Fruit fly (Drosophila melanogaster) whole organism, wandering third instar larva: ENCODE results near the gene CG11247.

Experiments
- CrebA ChIP-seq: fragments of 200-800 bp; sonication (Bioruptor generic); optimal IDR thresholded peaks from 2 replicates; lab custom pipeline; 2016; ENCODE audit warnings: missing biosample characterization, mild to moderate bottlenecking, missing genetic modification characterization, borderline replicate concordance
- Dfd ChIP-seq: fragments of >200 bp; optimal IDR thresholded peaks from 2 replicates; lab custom pipeline; 2017; ENCODE audit warnings: missing biosample characterization, missing genetic modification characterization
- GATAd ChIP-seq: sonication (Bioruptor generic); optimal IDR thresholded peaks from 2 replicates; lab custom pipeline; 2016; ENCODE audit warnings: missing biosample characterization, missing genetic modification characterization
- Hnf4 ChIP-seq: fragments of 200-800 bp; sonication (Bioruptor generic); optimal IDR thresholded peaks from 2 replicates; lab custom pipeline; 2016; ENCODE audit warnings: missing biosample characterization, mild to moderate bottlenecking, missing genetic modification characterization
- Jra ChIP-seq: sonication (Bioruptor generic); optimal IDR thresholded peaks from 2 replicates; lab custom pipeline; 2016; ENCODE audit warnings: missing biosample characterization, missing genetic modification characterization
- Myc ChIP-seq: fragments of >200 bp; optimal IDR thresholded peaks from 2 replicates; lab custom pipeline; 2017
- N ChIP-seq: fragments of >200 bp; optimal IDR thresholded peaks from 2 replicates; lab custom pipeline; 2018; ENCODE audit warnings: missing biosample characterization, missing external identifiers, missing genetic modification characterization
- Rel ChIP-seq, 2 experiments: fragments of 200-800 bp; sonication (Bioruptor generic) in 1 of 2; optimal IDR thresholded peaks; 2 replicates in 1 of 2; 3 replicates in 1 of 2; lab custom pipeline; 2016 to 2019; ENCODE audit warnings: mild to moderate bottlenecking in 2 of 2, missing biosample characterization in 2 of 2, missing genetic modification characterization in 2 of 2, moderate library complexity in 1 of 2
- Sp1 ChIP-seq: fragments of 200-800 bp; sonication (Bioruptor generic); optimal IDR thresholded peaks from 3 replicates; lab custom pipeline; 2019; ENCODE audit warnings: missing biosample characterization, mild to moderate bottlenecking, missing genetic modification characterization, moderate library complexity
- psq ChIP-seq: fragments of 200-800 bp; sonication (Bioruptor generic); optimal IDR thresholded peaks from 3 replicates; lab custom pipeline; 2017; ENCODE audit warnings: missing biosample characterization, mild to moderate bottlenecking, missing genetic modification characterization, moderate library complexity
- usp ChIP-seq: fragments of >200 bp; optimal IDR thresholded peaks from 2 replicates; lab custom pipeline; 2017; ENCODE audit warnings: missing biosample characterization, missing genetic modification characterization
- woc ChIP-seq: sonication (Bioruptor generic); optimal IDR thresholded peaks from 2 replicates; lab custom pipeline; 2016; ENCODE audit warnings: missing biosample characterization, mild to moderate bottlenecking, missing genetic modification characterization

DNA sequence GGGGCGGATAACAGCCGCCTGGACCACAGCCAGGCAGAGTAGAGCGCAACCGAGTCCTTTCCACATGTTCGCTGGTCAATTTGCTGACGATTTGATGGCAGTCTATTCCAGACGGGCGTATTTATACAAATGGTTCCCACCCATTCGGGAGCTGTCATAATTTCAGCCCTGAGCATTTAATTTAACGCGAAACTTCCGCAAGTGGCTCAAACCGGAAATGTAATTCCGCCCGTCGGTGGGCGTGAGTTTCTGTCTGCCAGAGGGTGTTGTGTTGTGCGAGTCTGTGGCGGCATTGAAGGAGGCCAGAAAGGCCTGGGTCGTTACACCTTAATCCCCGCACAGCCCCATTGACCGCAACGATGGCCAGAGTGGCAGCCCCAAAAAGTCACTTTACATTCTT lies 15.6 kb upstream of the CG11247 start, which contains the start of gene CG14565:
- TF ChIP-seq Dfd (no peak), Sp1 (GFP tag; lab: Kevin White, UChicago) (no peak), N (GFP tag; lab: Kevin White, UChicago) (no peak), woc (GFP tag; lab: Kevin White, UChicago) (no peak), CrebA (GFP tag; lab: Kevin White, UChicago) (no peak), psq (GFP tag; lab: Kevin White, UChicago) (no peak), usp (no peak), Myc (lab: Kevin White, UChicago) (no peak), Hnf4 (GFP tag; lab: Kevin White, UChicago) (no peak), GATAd (GFP tag; lab: Kevin White, UChicago) (no peak), Rel (GFP tag; optimal IDR thresholded peaks at IDR 0.05; lab: Kevin White, UChicago) (no peak), Rel (tag; optimal IDR thresholded peaks at IDR 0.05; lab: Kevin White, UChicago) (no peak), Jra (no peak)
